Fruit fly (Drosophila melanogaster) whole organism, wandering third instar larva: Measurements from ENCODE around the gene CG10479.

Source experiments
- Vsx2 ChIP-seq: fragments of 200-300, 225-300 bp; sonication (Bioruptor generic); optimal IDR thresholded peaks from 2 replicates; lab custom pipeline; 2018; ENCODE audit warnings: missing biosample characterization, missing genetic modification characterization; ENCODE audit not compliant: partially characterized antibody
- dsf ChIP-seq: sonication (Bioruptor generic); optimal IDR thresholded peaks from 2 replicates; lab custom pipeline; 2016; ENCODE audit warnings: missing biosample characterization, missing genetic modification characterization, borderline replicate concordance
- sv ChIP-seq: fragments of 200-800 bp; sonication (Bioruptor generic); optimal IDR thresholded peaks from 3 replicates; lab custom pipeline; 2016; ENCODE audit warnings: missing biosample characterization, missing genetic modification characterization

- TF ChIP-seq sv (GFP tag; lab: Kevin White, UChicago) (no peak), Vsx2 (GFP tag; lab: Kevin White, UChicago) (no peak), dsf (no peak)
These were observed 4.4 kb downstream of the CG10479 start for dm6 chr3L:5971440-5971839.
